Fruit fly (Drosophila melanogaster) whole organism, pupa: ENCODE measurements around the gene CG9903.

Experiments
- CG12605 ChIP-seq: fragments of 200-800 bp; sonication (Bioruptor generic); IDR thresholded peaks from 2 replicates; pipeline ENCODE4 v1.3.6; 2022; ENCODE audit warnings: missing biosample characterization, missing genetic modification characterization
- Pif1B ChIP-seq: fragments of 200-800 bp; sonication (Bioruptor generic); optimal IDR thresholded peaks from 3 replicates; lab custom pipeline; 2016; ENCODE audit warnings: missing biosample characterization, missing genetic modification characterization

DNA sequence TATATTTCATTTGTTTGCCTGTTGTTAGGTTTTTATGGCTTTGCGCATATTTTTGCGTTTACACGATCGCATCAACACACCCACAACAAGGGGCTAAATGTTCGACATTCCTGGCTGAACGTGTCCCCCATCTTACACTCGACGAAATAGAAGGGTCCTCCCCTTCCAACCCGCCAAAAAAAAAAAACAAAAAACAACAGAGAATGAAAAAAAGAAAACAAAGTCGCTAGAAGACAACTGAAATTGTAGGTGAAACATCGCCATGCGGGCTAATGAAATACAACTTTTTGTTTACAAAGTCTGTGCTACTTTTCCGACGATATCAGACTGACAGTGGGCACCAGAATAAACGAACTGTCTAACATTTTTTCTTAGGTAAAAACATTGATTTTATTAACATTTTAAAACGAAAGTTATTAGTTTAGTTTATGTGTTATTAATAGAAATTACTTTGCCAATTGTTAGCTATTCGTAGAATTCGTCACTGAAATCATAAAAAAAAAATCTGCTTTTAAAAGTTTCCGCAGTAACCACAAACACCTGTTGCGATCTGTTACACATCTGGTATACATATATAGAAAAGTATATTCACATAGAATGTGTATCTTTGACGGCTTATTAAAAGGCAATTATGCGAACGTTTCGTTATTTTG lies 30.0 kb upstream of the CG9903 start:
- TF ChIP-seq CG12605 (GFP tag; lab: Robert Waterston, UW) (no peak), Pif1B (GFP tag; lab: Kevin White, UChicago) (no peak)
